Worm (Caenorhabditis elegans): ENCODE results near the gene gld-3.
"Not testable (repeated sequence)": the region's sequence is repeated elsewhere in the genome, so short reads cannot be mapped to it uniquely, and the experiment has no call there.

DNA sequence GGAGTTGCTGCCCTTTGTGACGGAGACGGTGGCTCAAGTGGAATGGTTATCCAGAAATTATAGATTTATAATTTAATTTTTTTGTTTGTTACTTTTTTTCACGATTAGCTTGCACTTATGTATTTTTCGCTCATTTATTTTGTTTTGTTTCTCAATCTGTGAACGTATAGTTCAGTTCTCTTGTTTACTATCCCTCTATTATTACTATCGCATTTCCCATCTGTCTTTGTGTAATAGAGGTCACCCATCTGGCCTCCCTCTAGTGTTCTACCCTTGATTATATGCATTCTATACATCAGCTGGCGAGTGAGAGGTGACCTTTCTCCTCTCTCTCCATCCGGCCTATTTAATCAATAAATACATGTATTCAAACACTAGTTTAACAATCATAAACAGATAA is 48.4 kb upstream of the gld-3 start, which contains the start of the genes T02G5.14 and T02G5.15:
- not testable (repeated sequence) for TF ChIP-seq unc-39 (tag; optimal IDR thresholded peaks at IDR 0.05); nfya-1 (tag; optimal IDR thresholded peaks at IDR 0.05; ENCODE audit: insufficient read depth)

Measured in whole organism, L3 larva.